Worm (Caenorhabditis elegans) whole organism, young adult: ENCODE data around the gene Y75D11A.2.
A peak's percentile ranks its signal among the peaks of the same experiment; 100 is the strongest.
"Not testable (repeated sequence)": the region's sequence is repeated elsewhere in the genome, so short reads cannot be mapped to it uniquely, and the experiment has no call there.

Experiments used
- B0261.1 ChIP-seq: sonication (generic microtip); optimal IDR thresholded peaks from 2 replicates; lab custom pipeline; 2016; ENCODE audit warnings: mild to moderate bottlenecking, missing genetic modification characterization, moderate library complexity, missing compliant biosample characterization
- F37B4.10 ChIP-seq: fragments of 200-800 bp; sonication (Bioruptor generic); IDR thresholded peaks from 2 replicates; pipeline ENCODE4 v1.3.6; 2022; ENCODE audit warnings: missing genetic modification characterization, missing compliant biosample characterization
- F39B2.1 ChIP-seq: fragments of 200-800 bp; sonication (Bioruptor generic); IDR thresholded peaks from 2 replicates; pipeline ENCODE4 v1.3.6; 2022; ENCODE audit warnings: missing genetic modification reagents, missing genetic modification characterization, missing compliant biosample characterization
- F49E8.2 ChIP-seq: sonication (generic microtip); optimal IDR thresholded peaks from 3 replicates; lab custom pipeline; 2017; ENCODE audit warnings: missing genetic modification characterization, mild to moderate bottlenecking, missing compliant biosample characterization, antibody characterized with exemption, moderate library complexity; ENCODE audit not compliant: insufficient read depth
- F52B5.7 ChIP-seq: sonication (generic microtip); optimal IDR thresholded peaks from 2 replicates; lab custom pipeline; 2016; ENCODE audit warnings: mild to moderate bottlenecking, missing genetic modification characterization, missing compliant biosample characterization
- F55B11.4 ChIP-seq: sonication (generic microtip); optimal IDR thresholded peaks from 2 replicates; lab custom pipeline; 2016; ENCODE audit warnings: missing compliant biosample characterization, missing genetic modification characterization, borderline replicate concordance; ENCODE audit not compliant: insufficient read depth
- K12H6.12 ChIP-seq: fragments of 200-800 bp; sonication (Bioruptor generic); optimal IDR thresholded peaks from 2 replicates; lab custom pipeline; 2018; ENCODE audit warnings: mild to moderate bottlenecking, missing genetic modification characterization, missing compliant biosample characterization
- T07F8.4 ChIP-seq: sonication (generic microtip); optimal IDR thresholded peaks from 2 replicates; lab custom pipeline; 2016; ENCODE audit warnings: mild to moderate bottlenecking, missing genetic modification characterization, moderate library complexity, missing compliant biosample characterization
- aptf-2 ChIP-seq: fragments of 200-800 bp; sonication (Bioruptor generic); conservative IDR thresholded peaks from 2 replicates; pipeline ENCODE4 v1.3.6; 2022; ENCODE audit warnings: missing genetic modification reagents, missing genetic modification characterization, missing compliant biosample characterization
- attf-6 ChIP-seq: fragments of 200-800 bp; sonication (Bioruptor generic); IDR thresholded peaks from 2 replicates; pipeline ENCODE4 v1.3.6; 2022; ENCODE audit warnings: missing genetic modification reagents, missing genetic modification characterization, missing compliant biosample characterization
- bed-2 ChIP-seq: fragments of 200-800 bp; sonication (Bioruptor generic); IDR thresholded peaks from 2 replicates; pipeline ENCODE4 v1.3.6; 2022; ENCODE audit warnings: missing genetic modification reagents, missing genetic modification characterization, missing compliant biosample characterization
- cebp-2 ChIP-seq: fragments of 200-800 bp; sonication (Bioruptor generic); IDR thresholded peaks from 2 replicates; pipeline ENCODE4 v1.3.6; 2022; ENCODE audit warnings: missing genetic modification characterization, missing compliant biosample characterization
- ceh-40 ChIP-seq: fragments of 200-800 bp; sonication (Bioruptor generic); IDR thresholded peaks from 2 replicates; pipeline ENCODE4 v1.3.6; 2022; ENCODE audit warnings: missing genetic modification characterization, missing compliant biosample characterization
- ceh-58 ChIP-seq: fragments of 200-800 bp; sonication (Bioruptor generic); IDR thresholded peaks from 2 replicates; pipeline ENCODE4 v1.3.6; 2022; ENCODE audit warnings: missing genetic modification characterization, missing compliant biosample characterization
- ceh-79 ChIP-seq: sonication (generic microtip); optimal IDR thresholded peaks from 2 replicates; lab custom pipeline; 2017; ENCODE audit warnings: mild to moderate bottlenecking, missing genetic modification characterization, missing compliant biosample characterization
- dpff-1 ChIP-seq: sonication (generic microtip); optimal IDR thresholded peaks from 2 replicates; lab custom pipeline; 2017; ENCODE audit warnings: mild to moderate bottlenecking, missing genetic modification characterization, missing compliant biosample characterization
- egrh-3 ChIP-seq: fragments of 200-800 bp; sonication (Bioruptor generic); IDR thresholded peaks from 2 replicates; pipeline ENCODE4 v1.3.6; 2022; ENCODE audit warnings: missing genetic modification reagents, missing genetic modification characterization, missing compliant biosample characterization
- ekl-4 ChIP-seq: fragments of 200-800 bp; sonication (Bioruptor generic); IDR thresholded peaks from 2 replicates; pipeline ENCODE4 v1.3.6; 2022; ENCODE audit warnings: missing genetic modification reagents, missing genetic modification characterization, missing compliant biosample characterization
- ets-4 ChIP-seq: fragments of 200-800 bp; sonication (Bioruptor generic); optimal IDR thresholded peaks from 2 replicates; lab custom pipeline; 2018; ENCODE audit warnings: mild to moderate bottlenecking, missing genetic modification characterization, missing compliant biosample characterization
- hmg-1.2 ChIP-seq: fragments of 200-800 bp; sonication (Bioruptor generic); IDR thresholded peaks from 2 replicates; pipeline ENCODE4 v1.3.6; 2022; ENCODE audit warnings: missing genetic modification reagents, missing genetic modification characterization, missing compliant biosample characterization
- hrde-1 ChIP-seq: sonication (generic microtip); optimal IDR thresholded peaks from 2 replicates; lab custom pipeline; 2016; ENCODE audit warnings: missing genetic modification characterization, mild to moderate bottlenecking, missing compliant biosample characterization, moderate library complexity, missing genotype, missing genetic modification reagents, borderline replicate concordance
- lin-35 ChIP-seq, 3 experiments: fragments of 150-350 bp in 2 of 3; sonication (generic microtip) in 1 of 3; optimal IDR thresholded peaks; 2 replicates each; lab custom pipeline; 2014 to 2018; ENCODE audit warnings: missing biosample characterization in 3 of 3, missing genetic modification characterization in 3 of 3, missing genetic modification reagents in 3 of 3
- nhr-80 ChIP-seq: sonication (generic microtip); optimal IDR thresholded peaks from 2 replicates; lab custom pipeline; 2016; ENCODE audit warnings: missing genetic modification characterization, missing compliant biosample characterization
- repo-1 ChIP-seq: sonication (generic microtip); optimal IDR thresholded peaks from 2 replicates; lab custom pipeline; 2017; ENCODE audit warnings: mild to moderate bottlenecking, missing genetic modification characterization, missing compliant biosample characterization
- sdz-38 ChIP-seq: sonication (generic microtip); optimal IDR thresholded peaks from 2 replicates; lab custom pipeline; 2016; ENCODE audit warnings: missing genotype, missing genetic modification characterization, missing compliant biosample characterization
- snpc-3.4 ChIP-seq: sonication (generic microtip); optimal IDR thresholded peaks from 2 replicates; lab custom pipeline; 2017; ENCODE audit warnings: missing genetic modification characterization, mild to moderate bottlenecking, missing compliant biosample characterization, antibody characterized with exemption, moderate library complexity, missing genotype, missing genetic modification reagents
- snpc-4 ChIP-seq, 5 experiments: fragments of 150-350 bp in 1 of 5; sonication (generic microtip) in 4 of 5; optimal IDR thresholded peaks; 2 replicates each; lab custom pipeline; 2014 to 2018; ENCODE audit warnings: missing genetic modification characterization in 5 of 5, missing biosample characterization in 3 of 5, antibody characterized with exemption in 2 of 5, mild to moderate bottlenecking in 2 of 5, missing compliant biosample characterization in 2 of 5, missing genotype in 2 of 5, moderate library complexity in 2 of 5, missing genetic modification reagents in 1 of 5
- tbx-9 ChIP-seq: sonication (generic microtip); optimal IDR thresholded peaks from 2 replicates; lab custom pipeline; 2016; ENCODE audit warnings: borderline replicate concordance, missing genetic modification characterization, inconsistent platforms, missing compliant biosample characterization
- zfh-2 ChIP-seq: fragments of 200-800 bp; sonication (Bioruptor generic); conservative IDR thresholded peaks from 2 replicates; pipeline ENCODE4 v1.3.6; 2022; ENCODE audit warnings: missing genetic modification reagents, missing genetic modification characterization, missing compliant biosample characterization
- ztf-3 ChIP-seq: fragments of 200-800 bp; sonication (Bioruptor generic); optimal IDR thresholded peaks from 2 replicates; lab custom pipeline; 2018; ENCODE audit warnings: mild to moderate bottlenecking, missing genetic modification characterization, missing compliant biosample characterization
- ztf-6 ChIP-seq: fragments of 200-800 bp; sonication (Bioruptor generic); IDR thresholded peaks from 2 replicates; pipeline ENCODE4 v1.3.6; 2022; ENCODE audit warnings: missing genetic modification reagents, missing genetic modification characterization, missing compliant biosample characterization

The Y75D11A.2 gene

DNA sequence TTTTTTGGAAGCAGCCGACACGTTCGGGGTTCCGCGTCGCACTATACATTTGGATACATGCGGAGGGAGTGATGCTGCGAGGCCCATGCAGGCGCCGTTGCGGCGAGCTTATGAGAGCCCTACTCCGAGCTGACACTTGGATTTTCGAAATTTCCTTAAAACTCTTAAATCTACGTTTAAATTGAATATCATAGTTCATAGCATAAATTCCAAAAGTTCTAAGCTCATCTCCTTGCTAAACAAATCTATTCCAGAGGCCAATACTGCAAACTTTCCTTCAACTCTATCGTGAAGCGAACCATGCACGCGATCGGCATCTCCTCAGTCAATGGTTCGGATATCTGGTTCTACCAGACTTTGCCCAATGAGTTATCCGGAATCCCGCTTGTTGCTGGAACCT is 13.1 kb upstream of the Y75D11A.2 start, which contains the start of gene dgn-3:
dgn-3 (plus strand) TSS at position 301 of the 400 bp plus-strand sequence.
- TF ChIP-seq snpc-4 (GFP tag; optimal IDR thresholded peaks at IDR 0.05; lab: Kevin White, UChicago) (no peak), snpc-4 (tag; optimal IDR thresholded peaks at IDR 0.05; lab: Kevin White, UChicago) (peak in 1 of 4 experiments; percentile 54), hrde-1 (tag; lab: Kevin White, UChicago) (no peak), hmg-1.2 (GFP tag; lab: Robert Waterston, UW) (no peak), lin-35 (GFP tag; optimal IDR thresholded peaks at IDR 0.05; lab: Kevin White, UChicago) (no peak), aptf-2 (GFP tag; lab: Robert Waterston, UW) (no peak), cebp-2 (GFP tag; lab: Robert Waterston, UW) (no peak), zfh-2 (GFP tag; lab: Robert Waterston, UW) (peak; percentile 50; the same call in 1 of the 2 replicates)

DNA sequence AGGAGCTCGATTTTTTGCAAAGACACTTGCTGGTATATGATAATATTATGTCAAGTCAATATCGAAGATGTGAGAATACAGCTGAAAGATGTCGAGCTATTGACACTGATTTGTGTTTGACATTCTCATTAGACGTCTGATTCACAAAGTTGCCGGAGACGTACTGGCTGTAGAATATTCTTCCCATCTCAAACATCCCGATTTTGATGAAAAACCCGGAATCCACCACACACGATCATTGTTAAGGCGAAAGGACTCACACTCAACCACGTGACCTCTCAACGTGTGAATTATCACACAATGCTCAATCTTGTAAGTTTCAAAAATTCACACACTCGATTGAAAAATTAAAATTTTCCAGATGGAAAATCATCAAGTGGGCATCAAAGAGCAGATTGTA is 6.7 kb upstream of the Y75D11A.2 start, which contains the start of gene F07G6.12:
F07G6.12 (plus strand) TSS at position 301 of the 400 bp plus-strand sequence.
- TF ChIP-seq repo-1 (tag; lab: Kevin White, UChicago) (no peak), nhr-80 (no peak), ztf-3 (GFP tag; lab: Kevin White, UChicago) (no peak)

DNA sequence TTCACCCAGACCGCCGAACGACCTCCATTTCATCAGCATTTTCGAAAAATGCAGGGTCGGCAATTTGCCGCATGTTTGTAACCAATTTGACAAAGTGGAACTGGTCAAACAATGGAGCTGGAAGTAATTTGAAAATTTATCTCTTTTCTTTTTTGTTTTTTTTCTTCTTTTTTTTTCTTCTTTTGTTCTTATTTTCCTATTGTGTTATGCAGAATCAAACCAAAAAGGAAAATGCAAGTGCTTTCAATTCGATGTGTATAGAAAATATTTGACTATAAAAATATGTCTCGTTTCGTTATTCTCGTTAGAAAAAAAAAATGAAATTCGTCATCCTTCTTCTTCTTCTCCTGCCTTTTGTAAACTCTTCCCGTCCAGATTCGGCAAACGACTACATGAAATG is 5.0 kb upstream of the Y75D11A.2 start, which contains the start of gene F07G6.10:
F07G6.10 (plus strand) TSS at position 301 of the 400 bp plus-strand sequence.
- no peak for TF ChIP-seq ceh-40 (GFP tag; lab: Robert Waterston, UW)
- no peak for TF ChIP-seq attf-6 (GFP tag; lab: Robert Waterston, UW)
- no peak for TF ChIP-seq ztf-6 (GFP tag; lab: Robert Waterston, UW)
- no peak for TF ChIP-seq bed-2 (GFP tag; lab: Robert Waterston, UW)
- TF ChIP-seq ceh-79, result no peak
- TF ChIP-seq F55B11.4, result no peak
- no peak for TF ChIP-seq ets-4 (GFP tag; lab: Kevin White, UChicago)
- TF ChIP-seq repo-1 (tag; lab: Kevin White, UChicago), result no peak
- no peak for TF ChIP-seq snpc-3.4 (tag; lab: Kevin White, UChicago)
- no peak for TF ChIP-seq dpff-1 (tag; lab: Kevin White, UChicago)
- no peak for TF ChIP-seq F37B4.10 (GFP tag; lab: Robert Waterston, UW)
- TF ChIP-seq B0261.1 (tag; lab: Kevin White, UChicago), result no peak
- TF ChIP-seq K12H6.12 (tag; lab: Kevin White, UChicago), result no peak
- no peak for TF ChIP-seq ztf-3 (GFP tag; lab: Kevin White, UChicago)
- TF ChIP-seq sdz-38, result no peak
- no peak for TF ChIP-seq F49E8.2 (tag; lab: Kevin White, UChicago)
- no peak for TF ChIP-seq egrh-3 (GFP tag; lab: Robert Waterston, UW)
- no peak for TF ChIP-seq T07F8.4
- TF ChIP-seq, all 124 proteins: peak for 0

DNA sequence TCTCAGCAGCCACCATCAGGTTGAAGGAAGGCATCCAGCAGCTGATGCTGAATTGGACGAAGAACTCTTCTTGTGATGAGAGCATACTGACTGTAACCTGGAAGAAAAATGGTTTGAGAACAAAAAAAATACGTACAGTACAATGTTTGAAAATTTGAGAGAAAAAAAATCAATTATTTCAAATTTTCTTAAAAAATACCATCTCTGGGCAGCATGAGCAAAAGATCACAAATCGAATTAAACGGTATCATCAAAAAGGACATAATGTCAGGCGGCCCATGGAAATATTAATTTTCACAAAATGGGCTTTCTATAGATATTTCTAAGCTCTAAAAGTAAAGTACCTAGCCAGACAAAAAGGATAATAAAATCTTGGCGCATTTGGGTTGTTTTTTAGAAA is 3.5 kb downstream of the Y75D11A.2 start, which contains the start of gene Y75D11A.3:
Y75D11A.3 (minus strand) TSS at position 101 of the 400 bp plus-strand sequence.
- TF ChIP-seq F52B5.7 (tag; lab: Kevin White, UChicago); ceh-58 (GFP tag; lab: Robert Waterston, UW); bed-2 (GFP tag; lab: Robert Waterston, UW): not testable (repeated sequence)

DNA sequence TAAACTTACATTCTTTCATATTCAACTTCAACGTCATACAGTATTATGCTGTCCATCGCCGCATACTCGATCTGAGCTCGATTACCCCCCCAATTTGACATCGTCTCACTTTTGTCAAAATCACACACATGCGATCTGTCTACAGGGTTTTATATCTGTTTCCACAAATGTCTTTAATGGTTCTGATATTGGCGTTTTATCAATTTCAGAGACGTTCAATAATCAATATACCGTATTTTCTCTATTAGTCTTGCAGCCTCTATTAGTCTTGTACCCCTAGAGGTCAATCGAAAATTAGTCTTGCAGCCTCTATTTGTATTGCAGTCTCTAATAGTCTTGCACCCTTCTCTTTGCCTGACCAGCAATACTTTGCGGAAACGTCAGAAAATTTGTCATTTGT is 5.8 kb downstream of the Y75D11A.2 start, which contains the start of gene Y75D11A.6:
Y75D11A.6 (minus strand) TSS at position 101 of the 400 bp plus-strand sequence.
- not testable (repeated sequence) for TF ChIP-seq F39B2.1 (GFP tag; lab: Robert Waterston, UW); tbx-9; ekl-4 (GFP tag; lab: Robert Waterston, UW)
